Fruit fly (Drosophila melanogaster) whole organism, prepupa: Measurements from ENCODE around the gene CG44098.

Source experiments
- CG11762 ChIP-seq: fragments of 200-800 bp; sonication (Bioruptor generic); optimal IDR thresholded peaks from 3 replicates; lab custom pipeline; 2016; ENCODE audit warnings: missing biosample characterization, missing genetic modification characterization; ENCODE audit not compliant: insufficient read depth
- CG34406 ChIP-seq: fragments of 200-800 bp; sonication (Bioruptor generic); optimal IDR thresholded peaks from 3 replicates; lab custom pipeline; 2016; ENCODE audit warnings: missing biosample characterization, missing genetic modification characterization
- CG6163 ChIP-seq: fragments of 200-800 bp; sonication (Bioruptor generic); IDR thresholded peaks from 3 replicates; pipeline ENCODE4 v1.3.6; 2022; ENCODE audit warnings: missing biosample characterization, missing genetic modification characterization
- CG8119 ChIP-seq: fragments of 200-800 bp; sonication (Bioruptor generic); IDR thresholded peaks from 3 replicates; pipeline ENCODE4 v1.3.6; 2022; ENCODE audit warnings: missing biosample characterization, missing genetic modification characterization
- CG8319 ChIP-seq: fragments of 200-800 bp; sonication (Bioruptor generic); optimal IDR thresholded peaks from 3 replicates; lab custom pipeline; 2016; ENCODE audit warnings: missing biosample characterization, missing genetic modification characterization
- CG9139 ChIP-seq: fragments of 200-800 bp; sonication (Bioruptor generic); optimal IDR thresholded peaks from 3 replicates; lab custom pipeline; 2017; ENCODE audit warnings: missing biosample characterization, mild to moderate bottlenecking, missing genetic modification characterization
- Hr4 ChIP-seq: fragments of 200-800 bp; sonication (Bioruptor generic); optimal IDR thresholded peaks from 3 replicates; lab custom pipeline; 2016; ENCODE audit warnings: missing biosample characterization, missing genetic modification characterization
- Lpt ChIP-seq: fragments of 200-800 bp; sonication (Bioruptor generic); optimal IDR thresholded peaks from 3 replicates; lab custom pipeline; 2016; ENCODE audit warnings: missing biosample characterization, missing genetic modification characterization
- OdsH ChIP-seq: fragments of 200-800 bp; sonication (Bioruptor generic); optimal IDR thresholded peaks from 3 replicates; lab custom pipeline; 2016; ENCODE audit warnings: missing biosample characterization, missing genetic modification characterization
- Sox102F ChIP-seq: fragments of 200-800 bp; sonication (Bioruptor generic); optimal IDR thresholded peaks from 2 replicates; lab custom pipeline; 2016; ENCODE audit warnings: missing biosample characterization, mild to moderate bottlenecking, missing genetic modification characterization

DNA sequence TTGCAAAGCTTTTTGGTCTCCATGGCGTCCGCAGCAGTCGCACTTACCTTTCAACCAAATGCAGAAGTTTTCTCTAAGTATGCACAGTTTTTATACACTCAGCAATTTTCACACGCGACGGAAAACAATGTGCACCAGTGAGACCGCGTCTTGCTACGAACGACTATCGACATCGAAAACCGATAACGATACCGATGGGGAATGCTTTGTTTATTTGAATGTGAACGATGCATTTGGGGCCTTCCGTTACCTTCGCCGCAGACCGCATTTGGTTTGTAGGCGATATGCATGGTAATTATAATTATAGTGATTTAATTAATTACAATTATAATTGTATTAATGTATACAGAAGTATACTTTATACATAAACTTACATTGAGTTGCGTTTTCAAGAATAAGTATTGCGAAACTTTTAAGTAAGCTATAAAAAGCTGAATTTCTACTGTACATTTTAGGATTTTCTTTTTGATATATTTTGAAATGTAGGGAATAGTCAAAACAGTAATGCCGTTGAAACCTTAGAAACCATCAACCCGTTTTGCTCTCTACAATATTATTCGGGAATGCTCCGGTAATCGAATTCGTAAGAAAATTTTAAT, 39.0 kb upstream of the CG44098 start, which contains the start of the genes Hus1-like and ctrip:
- TF ChIP-seq CG8119 (no peak), CG9139 (GFP tag; lab: Kevin White, UChicago) (no peak), OdsH (GFP tag; lab: Kevin White, UChicago) (peak; percentile 16), Lpt (GFP tag; lab: Kevin White, UChicago) (no peak), CG8319 (GFP tag; lab: Kevin White, UChicago) (no peak), CG6163 (0 out of 3 replicates have a peak, but pooled peaks have one; percentile 27), Sox102F (no peak), CG11762 (GFP tag; lab: Kevin White, UChicago) (no peak), CG34406 (GFP tag; lab: Kevin White, UChicago) (no peak), Hr4 (no peak)
